Worm (Caenorhabditis elegans) whole organism, late embryonic: ENCODE data around the gene C49F5.7.

Experiments used
- ceh-22 ChIP-seq: sonication (generic microtip); optimal IDR thresholded peaks from 2 replicates; lab custom pipeline; 2017; ENCODE audit warnings: missing biosample characterization, missing genetic modification characterization
- ceh-24 ChIP-seq: sonication (generic microtip); optimal IDR thresholded peaks from 2 replicates; lab custom pipeline; 2016; ENCODE audit warnings: mild to moderate bottlenecking, missing genetic modification characterization, missing compliant biosample characterization
- dmd-4 ChIP-seq: sonication (generic microtip); optimal IDR thresholded peaks from 2 replicates; lab custom pipeline; 2016; ENCODE audit warnings: borderline replicate concordance, missing genetic modification characterization, missing compliant biosample characterization
- elt-2 ChIP-seq: sonication (generic microtip); optimal IDR thresholded peaks from 2 replicates; lab custom pipeline; 2016; ENCODE audit warnings: missing genetic modification reagents, missing genetic modification characterization, missing compliant biosample characterization
- fkh-10 ChIP-seq: fragments of 150-350 bp; optimal IDR thresholded peaks from 2 replicates; lab custom pipeline; 2014; ENCODE audit warnings: missing biosample characterization, missing genetic modification reagents, missing genetic modification characterization
- nfya-1 ChIP-seq: sonication (generic microtip); optimal IDR thresholded peaks from 2 replicates; lab custom pipeline; 2017; ENCODE audit warnings: missing genetic modification characterization, mild to moderate bottlenecking, missing compliant biosample characterization, antibody characterized with exemption, moderate library complexity
- pha-4 ChIP-seq: fragments of 150-350 bp; optimal IDR thresholded peaks from 2 replicates; lab custom pipeline; 2018; ENCODE audit warnings: missing biosample characterization, missing genetic modification reagents, missing genetic modification characterization

ce11 chrX:11957246-11957645 lies 37.3 kb upstream of the C49F5.7 start, which contains the start of gene T08D10.5:
- TF ChIP-seq ceh-24 = no peak
- TF ChIP-seq fkh-10 (GFP tag; lab: Kevin White, UChicago) = no peak
- no peak for TF ChIP-seq dmd-4
- no peak for TF ChIP-seq elt-2
- TF ChIP-seq pha-4 (tag; lab: Kevin White, UChicago) = no peak
- no peak for TF ChIP-seq ceh-22 (tag; lab: Kevin White, UChicago)
- TF ChIP-seq nfya-1 (tag; lab: Kevin White, UChicago) = no peak
